Worm (Caenorhabditis elegans) whole organism, L4/young adult: ENCODE data around the gene R10D12.13.

Experiments
- W03F9.2 ChIP-seq: fragments of 150-350 bp; optimal IDR thresholded peaks from 2 replicates; lab custom pipeline; 2014; ENCODE audit warnings: missing biosample characterization, missing genetic modification characterization
- dao-5 ChIP-seq: sonication (generic microtip); optimal IDR thresholded peaks from 2 replicates; lab custom pipeline; 2016; ENCODE audit warnings: missing genotype, missing genetic modification characterization, moderate library complexity, missing compliant biosample characterization
- him-1 ChIP-seq: sonication (generic microtip); optimal IDR thresholded peaks from 2 replicates; lab custom pipeline; 2016; ENCODE audit warnings: missing genotype, missing genetic modification reagents, missing genetic modification characterization, missing compliant biosample characterization

ce11 chrV:13992485-13992884, 30.3 kb downstream of the R10D12.13 start, which contains the start of gene droe-4:
- TF ChIP-seq W03F9.2 (tag; lab: Kevin White, UChicago) (no peak), dao-5 (tag; lab: Kevin White, UChicago) (no peak), him-1 (tag; lab: Kevin White, UChicago) (no peak)
